Worm (Caenorhabditis elegans) whole organism, young adult: ENCODE results near the gene nhr-269.

ENCODE experiments used
- B0035.1 ChIP-seq: sonication (generic microtip); optimal IDR thresholded peaks from 2 replicates; lab custom pipeline; 2016; ENCODE audit warnings: missing genetic modification characterization, mild to moderate bottlenecking, missing compliant biosample characterization, missing genotype, missing genetic modification reagents
- Y53G8AR.9 ChIP-seq: fragments of 200-800 bp; sonication (Bioruptor generic); conservative IDR thresholded peaks from 2 replicates; pipeline ENCODE4 v1.3.6; 2022; ENCODE audit warnings: missing genetic modification reagents, missing genetic modification characterization, missing compliant biosample characterization
- ceh-79 ChIP-seq: sonication (generic microtip); optimal IDR thresholded peaks from 2 replicates; lab custom pipeline; 2017; ENCODE audit warnings: mild to moderate bottlenecking, missing genetic modification characterization, missing compliant biosample characterization
- dpl-1 ChIP-seq: fragments of 150-350 bp; optimal IDR thresholded peaks from 2 replicates; lab custom pipeline; 2014; ENCODE audit warnings: missing biosample characterization, missing genetic modification reagents, missing genetic modification characterization
- fkh-3 ChIP-seq: sonication (generic microtip); optimal IDR thresholded peaks from 2 replicates; lab custom pipeline; 2016; ENCODE audit warnings: mild to moderate bottlenecking, missing genetic modification characterization, missing compliant biosample characterization
- him-1 ChIP-seq: sonication (generic microtip); optimal IDR thresholded peaks from 2 replicates; lab custom pipeline; 2016; ENCODE audit warnings: missing genotype, missing genetic modification reagents, missing genetic modification characterization, missing compliant biosample characterization
- lin-35 ChIP-seq, 3 experiments: fragments of 150-350 bp in 2 of 3; sonication (generic microtip) in 1 of 3; optimal IDR thresholded peaks; 2 replicates each; lab custom pipeline; 2014 to 2018; ENCODE audit warnings: missing biosample characterization in 3 of 3, missing genetic modification characterization in 3 of 3, missing genetic modification reagents in 3 of 3
- madf-3 ChIP-seq: fragments of 200-800 bp; sonication (Bioruptor generic); IDR thresholded peaks from 2 replicates; pipeline ENCODE4 v1.3.6; 2022; ENCODE audit warnings: missing genetic modification reagents, missing genetic modification characterization, missing compliant biosample characterization
- mxl-1 ChIP-seq: sonication (generic microtip); optimal IDR thresholded peaks from 2 replicates; lab custom pipeline; 2016; ENCODE audit warnings: missing genetic modification characterization, missing compliant biosample characterization
- nfya-2 ChIP-seq: fragments of 200-800 bp; sonication (Bioruptor generic); IDR thresholded peaks from 2 replicates; pipeline ENCODE4 v1.3.6; 2022; ENCODE audit warnings: missing genetic modification reagents, missing genetic modification characterization, missing compliant biosample characterization
- rec-8 ChIP-seq, 2 experiments: sonication (generic microtip); optimal IDR thresholded peaks; 2 replicates each; lab custom pipeline; 2016; ENCODE audit warnings: mild to moderate bottlenecking in 2 of 2, missing genetic modification characterization in 2 of 2, missing genetic modification reagents in 2 of 2, missing genotype in 2 of 2, missing biosample characterization in 1 of 2, missing compliant biosample characterization in 1 of 2, moderate library complexity in 1 of 2
- somi-1 ChIP-seq: fragments of 200-800 bp; sonication (Bioruptor generic); optimal IDR thresholded peaks from 2 replicates; lab custom pipeline; 2018; ENCODE audit warnings: mild to moderate bottlenecking, missing genetic modification characterization, missing compliant biosample characterization
- unc-62 ChIP-seq: fragments of 150-350 bp; optimal IDR thresholded peaks from 2 replicates; lab custom pipeline; 2014; ENCODE audit warnings: missing biosample characterization, missing genetic modification reagents, missing genetic modification characterization

DNA sequence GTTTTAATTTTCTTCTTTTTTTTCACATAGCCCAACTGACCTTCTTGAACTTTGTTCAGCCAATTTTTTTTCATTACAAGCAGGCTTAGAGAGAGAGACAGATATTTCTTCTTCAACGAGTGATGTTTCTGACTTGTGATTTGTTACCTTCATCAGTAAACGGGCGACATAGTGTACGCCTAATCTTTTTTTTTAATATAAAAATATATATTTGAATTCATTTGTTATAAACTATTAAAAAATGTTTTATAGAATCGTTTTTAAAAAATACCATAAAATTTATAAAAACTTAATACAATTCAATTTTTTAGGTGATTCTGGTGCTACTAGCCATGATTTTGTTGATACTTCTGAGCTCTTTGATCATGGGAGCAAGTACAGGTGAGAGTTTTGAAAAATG is 48.2 kb upstream of the nhr-269 start, which contains the start of gene T06E6.10:
- TF ChIP-seq fkh-3 (tag; lab: Kevin White, UChicago) (no peak), nfya-2 (GFP tag; lab: Robert Waterston, UW) (no peak), lin-35 (GFP tag; optimal IDR thresholded peaks at IDR 0.05; lab: Kevin White, UChicago) (no peak), rec-8 (tag; optimal IDR thresholded peaks at IDR 0.05; lab: Kevin White, UChicago) (no peak), dpl-1 (GFP tag; lab: Kevin White, UChicago) (no peak), somi-1 (GFP tag; lab: Kevin White, UChicago) (no peak), B0035.1 (tag; lab: Kevin White, UChicago) (no peak), him-1 (tag; lab: Kevin White, UChicago) (no peak), unc-62 (GFP tag; lab: Kevin White, UChicago) (no peak), madf-3 (GFP tag; lab: Robert Waterston, UW) (no peak), ceh-79 (tag; lab: Kevin White, UChicago) (no peak), Y53G8AR.9 (GFP tag; lab: Robert Waterston, UW) (no peak), mxl-1 (tag; lab: Kevin White, UChicago) (no peak)
